Worm (Caenorhabditis elegans) whole organism, L2 larva: ENCODE data around the gene cnc-7.

Experiments used
- C34F6.9 ChIP-seq: fragments of 150-350 bp; optimal IDR thresholded peaks from 2 replicates; lab custom pipeline; 2014; ENCODE audit warnings: missing biosample characterization, missing genetic modification characterization
- F13H6.1 ChIP-seq: sonication (generic microtip); optimal IDR thresholded peaks from 2 replicates; lab custom pipeline; 2016; ENCODE audit warnings: missing genetic modification characterization, missing compliant biosample characterization
- Y55F3AM.14 ChIP-seq: fragments of 200-800 bp; sonication (Bioruptor generic); optimal IDR thresholded peaks from 2 replicates; lab custom pipeline; 2018; ENCODE audit warnings: mild to moderate bottlenecking, missing genetic modification characterization, missing compliant biosample characterization
- ZK546.5 ChIP-seq: sonication (generic microtip); optimal IDR thresholded peaks from 2 replicates; lab custom pipeline; 2017; ENCODE audit warnings: missing biosample characterization, missing genetic modification characterization
- alr-1 ChIP-seq: fragments of 150-350 bp; optimal IDR thresholded peaks from 2 replicates; lab custom pipeline; 2014; ENCODE audit warnings: missing biosample characterization, missing genetic modification characterization
- blmp-1 ChIP-seq: sonication (generic microtip); optimal IDR thresholded peaks from 2 replicates; lab custom pipeline; 2017; ENCODE audit warnings: missing genetic modification characterization, mild to moderate bottlenecking, missing compliant biosample characterization, antibody characterized with exemption, moderate library complexity; ENCODE audit not compliant: insufficient read depth
- ceh-16 ChIP-seq: fragments of 150-350 bp; optimal IDR thresholded peaks from 2 replicates; lab custom pipeline; 2014; ENCODE audit warnings: missing biosample characterization, missing genetic modification characterization
- ceh-82 ChIP-seq: fragments of 150-350 bp; optimal IDR thresholded peaks from 2 replicates; lab custom pipeline; 2014; ENCODE audit warnings: missing biosample characterization, missing genetic modification characterization
- crh-2 ChIP-seq: sonication (generic microtip); optimal IDR thresholded peaks from 2 replicates; lab custom pipeline; 2017; ENCODE audit warnings: missing biosample characterization, missing genetic modification characterization
- fos-1 ChIP-seq: fragments of 150-350 bp; optimal IDR thresholded peaks from 2 replicates; lab custom pipeline; 2014; ENCODE audit warnings: missing biosample characterization, missing genetic modification characterization
- gmeb-1 ChIP-seq: fragments of 150-350 bp; optimal IDR thresholded peaks from 2 replicates; lab custom pipeline; 2014; ENCODE audit warnings: missing biosample characterization, missing genetic modification characterization
- lin-11 ChIP-seq: fragments of 150-350 bp; sonication (generic microtip); optimal IDR thresholded peaks from 2 replicates; lab custom pipeline; 2014; ENCODE audit warnings: missing biosample characterization, missing genetic modification characterization, inconsistent platforms, mixed read lengths
- lin-39 ChIP-seq: fragments of 150-350 bp; optimal IDR thresholded peaks from 2 replicates; lab custom pipeline; 2014; ENCODE audit warnings: missing biosample characterization, missing genetic modification reagents, missing genetic modification characterization
- mab-5 ChIP-seq: fragments of 150-350 bp; optimal IDR thresholded peaks from 2 replicates; lab custom pipeline; 2014; ENCODE audit warnings: missing biosample characterization, missing genetic modification characterization
- mbf-1 ChIP-seq: sonication (generic microtip); optimal IDR thresholded peaks from 2 replicates; lab custom pipeline; 2017; ENCODE audit warnings: missing biosample characterization, missing genetic modification characterization
- mdl-1 ChIP-seq, 2 experiments: fragments of 150-350 bp in 1 of 2; sonication (generic microtip) in 1 of 2; optimal IDR thresholded peaks; 2 replicates each; lab custom pipeline; 2017; ENCODE audit warnings: missing biosample characterization in 2 of 2, missing genetic modification characterization in 2 of 2
- nhr-10 ChIP-seq: sonication (generic microtip); optimal IDR thresholded peaks from 2 replicates; lab custom pipeline; 2017; ENCODE audit warnings: missing biosample characterization, missing genetic modification characterization
- nhr-129 ChIP-seq: fragments of 150-350 bp; optimal IDR thresholded peaks from 2 replicates; lab custom pipeline; 2014; ENCODE audit warnings: missing biosample characterization, missing genetic modification characterization
- nhr-21 ChIP-seq: fragments of 150-350 bp; optimal IDR thresholded peaks from 2 replicates; lab custom pipeline; 2014; ENCODE audit warnings: missing biosample characterization, missing genetic modification characterization
- nhr-23 ChIP-seq: fragments of 150-350 bp; optimal IDR thresholded peaks from 2 replicates; lab custom pipeline; 2014; ENCODE audit warnings: missing biosample characterization, missing genetic modification reagents, missing genetic modification characterization
- nhr-25 ChIP-seq: fragments of 150-350 bp; sonication (generic microtip); optimal IDR thresholded peaks from 3 replicates; lab custom pipeline; 2014; ENCODE audit warnings: missing biosample characterization, missing genetic modification characterization
- nhr-6 ChIP-seq: fragments of 150-350 bp; optimal IDR thresholded peaks from 2 replicates; lab custom pipeline; 2014; ENCODE audit warnings: missing biosample characterization, missing genetic modification characterization
- nhr-77 ChIP-seq: fragments of 150-350 bp; optimal IDR thresholded peaks from 2 replicates; lab custom pipeline; 2014; ENCODE audit warnings: missing biosample characterization, missing genetic modification characterization
- peb-1 ChIP-seq: fragments of 150-350 bp; optimal IDR thresholded peaks from 2 replicates; lab custom pipeline; 2014; ENCODE audit warnings: missing biosample characterization, missing genetic modification characterization
- skn-1 ChIP-seq: sonication (generic microtip); optimal IDR thresholded peaks from 2 replicates; lab custom pipeline; 2017; ENCODE audit warnings: missing biosample characterization, missing genetic modification characterization
- sma-3 ChIP-seq: sonication (generic microtip); optimal IDR thresholded peaks from 2 replicates; lab custom pipeline; 2016; ENCODE audit warnings: missing genetic modification reagents, missing genetic modification characterization, missing compliant biosample characterization
- sma-9 ChIP-seq, 2 experiments: fragments of 150-350 bp in 1 of 2; sonication (generic microtip) in 1 of 2; optimal IDR thresholded peaks; 2 replicates each; lab custom pipeline; 2014 to 2016; ENCODE audit warnings: missing genetic modification characterization in 2 of 2, mild to moderate bottlenecking in 1 of 2, missing biosample characterization in 1 of 2, missing compliant biosample characterization in 1 of 2, missing genetic modification reagents in 1 of 2, moderate library complexity in 1 of 2
- unc-55 ChIP-seq: fragments of 150-350 bp; sonication (generic microtip); optimal IDR thresholded peaks from 3 replicates; lab custom pipeline; 2014; ENCODE audit warnings: missing biosample characterization, missing genetic modification reagents, missing genetic modification characterization
- unc-62 ChIP-seq: fragments of 150-350 bp; optimal IDR thresholded peaks from 2 replicates; lab custom pipeline; 2014; ENCODE audit warnings: missing biosample characterization, missing genetic modification reagents, missing genetic modification characterization
- zag-1 ChIP-seq: fragments of 150-350 bp; optimal IDR thresholded peaks from 2 replicates; lab custom pipeline; 2014; ENCODE audit warnings: missing biosample characterization, missing genetic modification characterization
- ztf-1 ChIP-seq: fragments of 200-800 bp; sonication (Bioruptor generic); conservative IDR thresholded peaks from 2 replicates; pipeline ENCODE4 v1.3.6; 2022; ENCODE audit warnings: missing genetic modification characterization, missing compliant biosample characterization

cnc-7 gene

ce11 chrV:20410285-20410684, 16.4 kb downstream of the cnc-7 start:
- TF ChIP-seq mbf-1 (tag; lab: Kevin White, UChicago) = no peak
- no peak for TF ChIP-seq nhr-6 (tag; lab: Kevin White, UChicago)
- no peak for TF ChIP-seq nhr-77
- TF ChIP-seq ztf-1 = no peak

- no peak for TF ChIP-seq Y55F3AM.14 (GFP tag; lab: Kevin White, UChicago)
- no peak for TF ChIP-seq unc-62 (GFP tag; lab: Kevin White, UChicago)
- no peak for TF ChIP-seq ceh-82 (tag; lab: Kevin White, UChicago)
- TF ChIP-seq nhr-10 (tag; lab: Kevin White, UChicago) = no peak
- TF ChIP-seq, all 48 proteins: peak for 0
These were observed 17.8 kb downstream of the cnc-7 start, which contains the start of gene F53H2.3 for ce11 chrV:20411659-20412058. TSS of gene F53H2.3 (minus strand) at chrV:20411759.

ce11 chrV:20412225-20412624, 18.4 kb downstream of the cnc-7 start:
- TF ChIP-seq nhr-21 (tag; lab: Kevin White, UChicago) (peak; percentile 28), sma-9 (GFP tag; optimal IDR thresholded peaks at IDR 0.05; lab: Kevin White, UChicago) (peak; percentile 72), sma-9 (tag; optimal IDR thresholded peaks at IDR 0.05; lab: Kevin White, UChicago) (no peak), fos-1 (peak; percentile 84), sma-3 (GFP tag; lab: Kevin White, UChicago) (peak; percentile 28), unc-62 (GFP tag; lab: Kevin White, UChicago) (no peak), zag-1 (tag; lab: Kevin White, UChicago) (no peak)

- TF ChIP-seq lin-11 (tag; lab: Kevin White, UChicago) (no peak), nhr-21 (tag; lab: Kevin White, UChicago) (peak; percentile 28), gmeb-1 (peak; percentile 43), mdl-1 (tag; optimal IDR thresholded peaks at IDR 0.05; lab: Kevin White, UChicago) (peak in 1 of 2 experiments; percentile 0), zag-1 (tag; lab: Kevin White, UChicago) (no peak), crh-2 (tag; lab: Kevin White, UChicago) (peak; percentile 40), sma-9 (GFP tag; optimal IDR thresholded peaks at IDR 0.05; lab: Kevin White, UChicago) (peak; percentile 80), sma-9 (tag; optimal IDR thresholded peaks at IDR 0.05; lab: Kevin White, UChicago) (no peak), unc-62 (GFP tag; lab: Kevin White, UChicago) (no peak), fos-1 (peak; percentile 95), F13H6.1 (tag; lab: Kevin White, UChicago) (peak; percentile 28), nhr-129 (tag; lab: Kevin White, UChicago) (peak; percentile 37)
These were observed 19.6 kb downstream of the cnc-7 start for ce11 chrV:20413426-20413825.

ce11 chrV:20413936-20414335, 20.1 kb downstream of the cnc-7 start:
- TF ChIP-seq unc-55 (GFP tag; lab: Kevin White, UChicago) (peak; percentile 52), ZK546.5 (tag; lab: Kevin White, UChicago) (no peak), alr-1 (tag; lab: Kevin White, UChicago) (no peak)

ce11 chrV:20415415-20415814, 21.5 kb downstream of the cnc-7 start:
- TF ChIP-seq mab-5 (no peak), Y55F3AM.14 (GFP tag; lab: Kevin White, UChicago) (no peak), nhr-23 (tag; lab: Kevin White, UChicago) (no peak), nhr-25 (peak; percentile 42), lin-11 (tag; lab: Kevin White, UChicago) (no peak), sma-9 (GFP tag; optimal IDR thresholded peaks at IDR 0.05; lab: Kevin White, UChicago) (peak; percentile 17), sma-9 (tag; optimal IDR thresholded peaks at IDR 0.05; lab: Kevin White, UChicago) (no peak), sma-3 (GFP tag; lab: Kevin White, UChicago) (peak; percentile 16), gmeb-1 (no peak), ZK546.5 (tag; lab: Kevin White, UChicago) (no peak), blmp-1 (tag; lab: Kevin White, UChicago) (peak; percentile 40), nhr-129 (tag; lab: Kevin White, UChicago) (peak; percentile 58), fos-1 (peak; percentile 90)

- TF ChIP-seq C34F6.9 (tag; lab: Kevin White, UChicago) = peak; percentile 31
- no peak for TF ChIP-seq nhr-25
- no peak for TF ChIP-seq ceh-16 (tag; lab: Kevin White, UChicago)
- no peak for TF ChIP-seq lin-39 (tag; lab: Kevin White, UChicago)
- no peak for TF ChIP-seq peb-1 (tag; lab: Kevin White, UChicago)
- TF ChIP-seq skn-1 (tag; lab: Kevin White, UChicago) = no peak
- TF ChIP-seq, all 48 proteins: peak for 1
These were observed 22.5 kb downstream of the cnc-7 start for ce11 chrV:20416335-20416734.
